Worm (Caenorhabditis elegans) whole organism, L3 larva: ENCODE measurements around the gene srx-13.
A peak's percentile ranks its signal among the peaks of the same experiment; 100 is the strongest.

Source experiments
- R02D3.7 ChIP-seq: fragments of 150-350 bp; optimal IDR thresholded peaks from 2 replicates; lab custom pipeline; 2014; ENCODE audit warnings: missing biosample characterization, missing genetic modification characterization
- ZK546.5 ChIP-seq: sonication (generic microtip); optimal IDR thresholded peaks from 2 replicates; lab custom pipeline; 2017; ENCODE audit warnings: missing biosample characterization, missing genetic modification characterization
- aly-2 ChIP-seq: fragments of 150-350 bp; optimal IDR thresholded peaks from 2 replicates; lab custom pipeline; 2014; ENCODE audit warnings: missing biosample characterization, missing genetic modification characterization
- ama-1 ChIP-seq: fragments of 150-350 bp; optimal IDR thresholded peaks from 2 replicates; lab custom pipeline; 2018
- ceh-16 ChIP-seq: sonication (generic microtip); optimal IDR thresholded peaks from 2 replicates; lab custom pipeline; 2017; ENCODE audit warnings: missing biosample characterization, missing genetic modification characterization
- ceh-28 ChIP-seq: fragments of 150-350 bp; optimal IDR thresholded peaks from 2 replicates; lab custom pipeline; 2014; ENCODE audit warnings: missing biosample characterization, missing genetic modification reagents, missing genetic modification characterization
- ceh-82 ChIP-seq: fragments of 150-350 bp; optimal IDR thresholded peaks from 2 replicates; lab custom pipeline; 2014; ENCODE audit warnings: missing biosample characterization, missing genetic modification characterization
- ceh-9 ChIP-seq: sonication (generic microtip); optimal IDR thresholded peaks from 2 replicates; lab custom pipeline; 2018; ENCODE audit warnings: missing biosample characterization, missing genetic modification characterization
- daf-12 ChIP-seq: fragments of 150-350 bp; optimal IDR thresholded peaks from 2 replicates; lab custom pipeline; 2014; ENCODE audit warnings: missing biosample characterization, missing genetic modification reagents, missing genetic modification characterization
- egl-27 ChIP-seq: sonication (generic microtip); optimal IDR thresholded peaks from 4 replicates; lab custom pipeline; 2017; ENCODE audit warnings: missing biosample characterization, missing genetic modification reagents, missing genetic modification characterization
- egl-5 ChIP-seq: fragments of 150-350 bp; optimal IDR thresholded peaks from 2 replicates; lab custom pipeline; 2017; ENCODE audit warnings: missing biosample characterization, missing genetic modification reagents, missing genetic modification characterization, inconsistent platforms
- elt-1 ChIP-seq: fragments of 150-350 bp; optimal IDR thresholded peaks from 2 replicates; lab custom pipeline; 2014; ENCODE audit warnings: missing biosample characterization, missing genetic modification characterization
- elt-2 ChIP-seq: sonication (generic microtip); optimal IDR thresholded peaks from 2 replicates; lab custom pipeline; 2016; ENCODE audit warnings: missing genetic modification reagents, mild to moderate bottlenecking, missing genetic modification characterization, missing compliant biosample characterization
- elt-3 ChIP-seq, 3 experiments: fragments of 150-350 bp in 1 of 3; sonication (generic microtip) in 2 of 3; optimal IDR thresholded peaks; 2 replicates in 2 of 3; 4 replicates in 1 of 3; lab custom pipeline; 2014 to 2017; ENCODE audit warnings: missing biosample characterization in 3 of 3, missing genetic modification characterization in 3 of 3
- eor-1 ChIP-seq, 2 experiments: fragments of 150-350 bp; optimal IDR thresholded peaks; 2 replicates each; lab custom pipeline; 2014 to 2018; ENCODE audit warnings: missing biosample characterization in 2 of 2, missing genetic modification characterization in 2 of 2
- fkh-10 ChIP-seq: sonication (generic microtip); optimal IDR thresholded peaks from 2 replicates; lab custom pipeline; 2017; ENCODE audit warnings: missing biosample characterization, missing genetic modification reagents, missing genetic modification characterization
- fkh-2 ChIP-seq: fragments of 150-350 bp; optimal IDR thresholded peaks from 2 replicates; lab custom pipeline; 2014; ENCODE audit warnings: missing biosample characterization, missing genetic modification reagents, missing genetic modification characterization
- fos-1 ChIP-seq: fragments of 150-350 bp; optimal IDR thresholded peaks from 2 replicates; lab custom pipeline; 2014; ENCODE audit warnings: missing biosample characterization, missing genetic modification characterization
- hmg-11 ChIP-seq: sonication (generic microtip); optimal IDR thresholded peaks from 2 replicates; lab custom pipeline; 2016; ENCODE audit warnings: missing genetic modification characterization, missing compliant biosample characterization
- jun-1 ChIP-seq: fragments of 150-350 bp; optimal IDR thresholded peaks from 2 replicates; lab custom pipeline; 2014; ENCODE audit warnings: missing biosample characterization, missing genetic modification reagents, missing genetic modification characterization
- lin-15B ChIP-seq: fragments of 150-350 bp; optimal IDR thresholded peaks from 2 replicates; lab custom pipeline; 2014; ENCODE audit warnings: missing biosample characterization, missing genetic modification characterization
- lin-39 ChIP-seq: fragments of 150-350 bp; optimal IDR thresholded peaks from 2 replicates; lab custom pipeline; 2018; ENCODE audit warnings: missing biosample characterization, missing genetic modification reagents, missing genetic modification characterization
- lsy-12 ChIP-seq: sonication (generic microtip); optimal IDR thresholded peaks from 2 replicates; lab custom pipeline; 2016; ENCODE audit warnings: mild to moderate bottlenecking, missing genetic modification characterization, missing compliant biosample characterization
- mdl-1 ChIP-seq: fragments of 150-350 bp; optimal IDR thresholded peaks from 2 replicates; lab custom pipeline; 2014; ENCODE audit warnings: missing biosample characterization, missing genetic modification characterization
- mml-1 ChIP-seq: fragments of 150-350 bp; sonication (generic microtip); optimal IDR thresholded peaks from 3 replicates; lab custom pipeline; 2014; ENCODE audit warnings: missing biosample characterization, missing genetic modification characterization
- nfya-1 ChIP-seq: sonication (generic microtip); optimal IDR thresholded peaks from 2 replicates; lab custom pipeline; 2017; ENCODE audit warnings: missing genetic modification characterization, mild to moderate bottlenecking, missing compliant biosample characterization, antibody characterized with exemption, moderate library complexity; ENCODE audit not compliant: insufficient read depth
- nhr-11 ChIP-seq: fragments of 150-350 bp; optimal IDR thresholded peaks from 2 replicates; lab custom pipeline; 2014; ENCODE audit warnings: missing biosample characterization, missing genetic modification characterization
- nhr-12 ChIP-seq: fragments of 150-350 bp; optimal IDR thresholded peaks from 2 replicates; lab custom pipeline; 2014; ENCODE audit warnings: missing biosample characterization, missing genetic modification characterization
- nhr-23 ChIP-seq: fragments of 150-350 bp; optimal IDR thresholded peaks from 2 replicates; lab custom pipeline; 2014; ENCODE audit warnings: missing biosample characterization, missing genetic modification reagents, missing genetic modification characterization
- nhr-237 ChIP-seq: fragments of 150-350 bp; optimal IDR thresholded peaks from 2 replicates; lab custom pipeline; 2014; ENCODE audit warnings: missing biosample characterization, missing genetic modification characterization
- nhr-25 ChIP-seq: sonication (generic microtip); optimal IDR thresholded peaks from 2 replicates; lab custom pipeline; 2017; ENCODE audit warnings: missing biosample characterization, missing genetic modification characterization
- nhr-28 ChIP-seq: fragments of 150-350 bp; optimal IDR thresholded peaks from 2 replicates; lab custom pipeline; 2014; ENCODE audit warnings: missing biosample characterization, missing genetic modification characterization
- nhr-43 ChIP-seq: sonication (generic microtip); optimal IDR thresholded peaks from 2 replicates; lab custom pipeline; 2016; ENCODE audit warnings: mild to moderate bottlenecking, missing genetic modification characterization, missing compliant biosample characterization; ENCODE audit not compliant: poor library complexity, severe bottlenecking
- nhr-67 ChIP-seq: fragments of 150-350 bp; optimal IDR thresholded peaks from 2 replicates; lab custom pipeline; 2014; ENCODE audit warnings: missing biosample characterization, missing genetic modification characterization
- nhr-76 ChIP-seq: fragments of 150-350 bp; sonication (generic microtip); optimal IDR thresholded peaks from 5 replicates; lab custom pipeline; 2014; ENCODE audit warnings: missing biosample characterization, missing genetic modification characterization
- nhr-77 ChIP-seq: fragments of 150-350 bp; optimal IDR thresholded peaks from 2 replicates; lab custom pipeline; 2014; ENCODE audit warnings: missing biosample characterization, missing genetic modification characterization
- pha-4 ChIP-seq: fragments of 150-350 bp; optimal IDR thresholded peaks from 2 replicates; lab custom pipeline; 2014; ENCODE audit warnings: missing biosample characterization, missing genetic modification reagents, missing genetic modification characterization
- pqm-1 ChIP-seq: fragments of 150-350 bp; optimal IDR thresholded peaks from 2 replicates; lab custom pipeline; 2017; ENCODE audit warnings: missing biosample characterization, missing genetic modification characterization, inconsistent platforms
- sea-2 ChIP-seq: fragments of 150-350 bp; sonication (generic microtip); optimal IDR thresholded peaks from 4 replicates; lab custom pipeline; 2014; ENCODE audit warnings: missing biosample characterization, missing genetic modification reagents, missing genetic modification characterization
- skn-1 ChIP-seq: fragments of 150-350 bp; optimal IDR thresholded peaks from 2 replicates; lab custom pipeline; 2014; ENCODE audit warnings: missing biosample characterization, missing genetic modification characterization
- snpc-4 ChIP-seq: fragments of 150-350 bp; optimal IDR thresholded peaks from 2 replicates; lab custom pipeline; 2014; ENCODE audit warnings: missing biosample characterization, missing genetic modification characterization
- tbx-2 ChIP-seq: sonication (generic microtip); optimal IDR thresholded peaks from 2 replicates; lab custom pipeline; 2016; ENCODE audit warnings: mild to moderate bottlenecking, missing genetic modification characterization, missing compliant biosample characterization
- unc-39 ChIP-seq: sonication (generic microtip); optimal IDR thresholded peaks from 4 replicates; lab custom pipeline; 2017; ENCODE audit warnings: missing biosample characterization, missing genetic modification characterization
- unc-62 ChIP-seq: fragments of 150-350 bp; sonication (generic microtip); optimal IDR thresholded peaks from 4 replicates; lab custom pipeline; 2014; ENCODE audit warnings: missing biosample characterization, missing genetic modification reagents, missing genetic modification characterization
- zag-1 ChIP-seq: fragments of 150-350 bp; optimal IDR thresholded peaks from 2 replicates; lab custom pipeline; 2014; ENCODE audit warnings: missing biosample characterization, missing genetic modification characterization
- ztf-11 ChIP-seq: fragments of 150-350 bp; optimal IDR thresholded peaks from 2 replicates; lab custom pipeline; 2014; ENCODE audit warnings: missing biosample characterization, missing genetic modification characterization
- ztf-4 ChIP-seq: fragments of 150-350 bp; optimal IDR thresholded peaks from 2 replicates; lab custom pipeline; 2014; ENCODE audit warnings: missing biosample characterization, missing genetic modification characterization

Gene srx-13

ce11 chrIV:1093870-1094564 is 24.4 kb downstream of the srx-13 start, which contains the start of the genes cct-8 and Y55F3AR.2:
cct-8 (minus strand) TSS chrIV:1093920.
Y55F3AR.2 (plus strand) TSS chrIV:1094541.
- TF ChIP-seq nhr-23 (peak; percentile 98), nhr-11 (tag; lab: Kevin White, UChicago) (no peak), nhr-67 (tag; lab: Kevin White, UChicago) (peak; percentile 65), aly-2 (peak; percentile 78), nhr-12 (tag; lab: Kevin White, UChicago) (no peak), R02D3.7 (peak; percentile 94), mdl-1 (no peak), egl-5 (tag; lab: Kevin White, UChicago) (peak; percentile 92), egl-27 (tag; lab: Kevin White, UChicago) (peak; percentile 83), skn-1 (tag; lab: Kevin White, UChicago) (peak; percentile 92), ZK546.5 (tag; lab: Kevin White, UChicago) (peak; percentile 51), hmg-11 (peak; percentile 91), lin-39 (tag; lab: Kevin White, UChicago) (peak; percentile 97), ztf-4 (tag; lab: Kevin White, UChicago) (peak; percentile 69), nhr-237 (tag; lab: Kevin White, UChicago) (no peak), pha-4 (tag; lab: Kevin White, UChicago) (peak; percentile 97), jun-1 (tag; lab: Kevin White, UChicago) (peak; percentile 95), mml-1 (no peak), eor-1 (tag; optimal IDR thresholded peaks at IDR 0.05; lab: Kevin White, UChicago) (peak in 1 of 2 experiments; percentile 64), elt-2 (tag; lab: Kevin White, UChicago) (peak; percentile 76), nhr-25 (tag; lab: Kevin White, UChicago) (peak; percentile 91), nhr-76 (tag; lab: Kevin White, UChicago) (peak; percentile 49), lin-15B (tag; lab: Kevin White, UChicago) (peak; percentile 95), unc-62 (GFP tag; lab: Kevin White, UChicago) (peak; percentile 29), nhr-77 (tag; lab: Kevin White, UChicago) (peak; percentile 91), nfya-1 (tag; lab: Kevin White, UChicago) (peak; percentile 99), tbx-2 (tag; lab: Kevin White, UChicago) (peak; percentile 94), ceh-82 (tag; lab: Kevin White, UChicago) (peak; percentile 89), snpc-4 (tag; lab: Kevin White, UChicago) (peak; percentile 84), fkh-10 (peak; percentile 98), pqm-1 (peak; percentile 83), ceh-9 (tag; lab: Kevin White, UChicago) (no peak), elt-3 (tag; optimal IDR thresholded peaks at IDR 0.05; lab: Kevin White, UChicago) (peak in 1 of 3 experiments; percentile 55), fkh-2 (tag; lab: Kevin White, UChicago) (no peak), nhr-43 (tag; lab: Kevin White, UChicago) (peak; percentile 97), nhr-28 (tag; lab: Kevin White, UChicago) (no peak), ceh-28 (tag; lab: Kevin White, UChicago) (peak; percentile 93), ztf-11 (tag; lab: Kevin White, UChicago) (no peak), lsy-12 (tag; lab: Kevin White, UChicago) (peak; percentile 99), ama-1 (lab: Kevin White, UChicago) (peak; percentile 78), elt-1 (tag; lab: Kevin White, UChicago) (peak; percentile 80), zag-1 (peak; percentile 38), sea-2 (GFP tag; lab: Kevin White, UChicago) (no peak), unc-39 (tag; lab: Kevin White, UChicago) (no peak), ceh-16 (tag; lab: Kevin White, UChicago) (peak; percentile 40), fos-1 (tag; lab: Kevin White, UChicago) (no peak), daf-12 (no peak)
